Worm (Caenorhabditis elegans): ENCODE data around the gene pigx-1.

pigx-1 gene

DNA sequence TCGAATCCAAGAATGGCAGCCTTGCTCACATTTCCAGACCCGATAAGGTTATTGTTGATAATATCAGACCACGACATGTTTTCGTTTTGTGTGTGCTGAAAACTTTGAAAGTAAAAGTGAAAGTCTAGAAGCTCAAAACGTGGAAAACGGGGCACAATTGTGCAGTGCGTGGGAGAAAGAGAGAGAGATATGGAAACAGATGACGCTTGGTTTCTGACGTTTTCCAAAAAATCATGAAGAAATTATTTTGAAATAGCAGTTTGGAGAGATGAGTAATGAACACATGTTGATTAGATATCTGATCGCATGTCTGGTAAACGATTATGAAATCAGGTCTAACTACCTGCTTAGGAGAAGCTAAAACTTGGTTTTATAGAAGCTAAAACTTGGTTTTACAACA, 16.3 kb downstream of the pigx-1 start, which contains the start of gene pfn-3:
TSS of gene pfn-3 (minus strand) at position 101 of the 400 bp plus-strand sequence.
- TF ChIP-seq nhr-47 (tag; optimal IDR thresholded peaks at IDR 0.05) (no peak), unc-62 (GFP tag; optimal IDR thresholded peaks at IDR 0.05) (no peak), unc-86 (tag; optimal IDR thresholded peaks at IDR 0.05) (no peak), lin-39 (tag; optimal IDR thresholded peaks at IDR 0.05) (no peak), hpl-2 (GFP tag; optimal IDR thresholded peaks at IDR 0.05) (no peak), nhr-20 (tag; optimal IDR thresholded peaks at IDR 0.05) (no peak), nhr-11 (tag; optimal IDR thresholded peaks at IDR 0.05) (no peak), ama-1 (optimal IDR thresholded peaks at IDR 0.05) (no peak), zag-1 (tag; optimal IDR thresholded peaks at IDR 0.05) (no peak), sup-37 (GFP tag; optimal IDR thresholded peaks at IDR 0.05) (no peak), sox-4 (tag; optimal IDR thresholded peaks at IDR 0.05) (no peak), snu-23 (GFP tag; optimal IDR thresholded peaks at IDR 0.05) (no peak), nhr-90 (tag; optimal IDR thresholded peaks at IDR 0.05; ENCODE audit: poor library complexity) (no peak), lin-15B (tag; optimal IDR thresholded peaks at IDR 0.05) (no peak), nhr-19 (GFP tag; conservative IDR thresholded peaks at IDR 0.05) (no peak), nhr-237 (tag; optimal IDR thresholded peaks at IDR 0.05) (no peak), jun-1 (tag; optimal IDR thresholded peaks at IDR 0.05) (no peak), ceh-88 (GFP tag; IDR thresholded peaks at IDR 0.05) (no peak), aha-1 (tag; optimal IDR thresholded peaks at IDR 0.05) (no peak), unc-30 (tag; optimal IDR thresholded peaks at IDR 0.05) (no peak), pag-3 (tag; optimal IDR thresholded peaks at IDR 0.05; ENCODE audit: borderline replicate concordance, insufficient read depth) (peak; percentile 35), ztf-4 (tag; optimal IDR thresholded peaks at IDR 0.05) (no peak), pax-3 (tag; optimal IDR thresholded peaks at IDR 0.05) (no peak), skn-1 (tag; optimal IDR thresholded peaks at IDR 0.05) (peak; percentile 74), blmp-1 (tag; optimal IDR thresholded peaks at IDR 0.05) (no peak), unc-130 (tag; optimal IDR thresholded peaks at IDR 0.05) (no peak), mab-9 (GFP tag; IDR thresholded peaks at IDR 0.05) (no peak), mef-2 (tag; optimal IDR thresholded peaks at IDR 0.05) (no peak), lin-35 (GFP tag; optimal IDR thresholded peaks at IDR 0.05) (no peak), pqm-1 (tag; optimal IDR thresholded peaks at IDR 0.05) (no peak), Y116A8C.19 (tag; optimal IDR thresholded peaks at IDR 0.05; ENCODE audit: borderline replicate concordance) (no peak), lir-3 (tag; optimal IDR thresholded peaks at IDR 0.05; ENCODE audit: poor library complexity) (no peak), lin-14 (GFP tag; optimal IDR thresholded peaks at IDR 0.05) (peak; percentile 34), fkh-4 (tag; optimal IDR thresholded peaks at IDR 0.05; ENCODE audit: borderline replicate concordance) (no peak), nhr-84 (tag; optimal IDR thresholded peaks at IDR 0.05) (no peak), egl-13 (tag; optimal IDR thresholded peaks at IDR 0.05) (no peak), rnt-1 (tag; optimal IDR thresholded peaks at IDR 0.05) (peak; percentile 27), fos-1 (tag; optimal IDR thresholded peaks at IDR 0.05) (no peak), grh-1 (GFP tag; IDR thresholded peaks at IDR 0.05) (no peak), elt-2 (tag; optimal IDR thresholded peaks at IDR 0.05) (no peak), sptf-1 (tag; optimal IDR thresholded peaks at IDR 0.05) (no peak), alr-1 (tag; optimal IDR thresholded peaks at IDR 0.05; ENCODE audit: borderline replicate concordance) (no peak), nhr-71 (tag; optimal IDR thresholded peaks at IDR 0.05) (peak; percentile 45), ceh-63 (GFP tag; optimal IDR thresholded peaks at IDR 0.05) (no peak), ceh-82 (tag; optimal IDR thresholded peaks at IDR 0.05) (no peak), elt-3 (tag; optimal IDR thresholded peaks at IDR 0.05) (no peak), lsy-2 (tag; optimal IDR thresholded peaks at IDR 0.05) (peak in 1 of 2 experiments; percentile 24), F16B12.6 (tag; optimal IDR thresholded peaks at IDR 0.05) (no peak), tbx-2 (tag; optimal IDR thresholded peaks at IDR 0.05) (no peak), fkh-8 (tag; optimal IDR thresholded peaks at IDR 0.05) (no peak), mep-1 (tag; optimal IDR thresholded peaks at IDR 0.05) (no peak), dsc-1 (tag; optimal IDR thresholded peaks at IDR 0.05) (peak; percentile 1), hlh-17 (GFP tag; optimal IDR thresholded peaks at IDR 0.05; ENCODE audit: borderline replicate concordance) (no peak), C16A3.4 (tag; optimal IDR thresholded peaks at IDR 0.05) (no peak)

Data from whole organism, L1 larva.